Worm (Caenorhabditis elegans) whole organism, mixed stage, embryonic: ENCODE measurements around the gene best-23.

Source experiments
- M03D4.4 ChIP-seq: sonication (generic microtip); optimal IDR thresholded peaks from 2 replicates; lab custom pipeline; 2017; ENCODE audit warnings: mild to moderate bottlenecking, missing genetic modification characterization, missing compliant biosample characterization
- bed-3 ChIP-seq: fragments of 200-800 bp; sonication (Bioruptor generic); optimal IDR thresholded peaks from 3 replicates; lab custom pipeline; 2018; ENCODE audit warnings: mild to moderate bottlenecking, missing genetic modification characterization, moderate library complexity, missing compliant biosample characterization
- ceh-39 ChIP-seq: fragments of 150-350 bp; optimal IDR thresholded peaks from 2 replicates; lab custom pipeline; 2014; ENCODE audit warnings: missing biosample characterization, missing genetic modification characterization
- ceh-43 ChIP-seq: fragments of 200-800 bp; sonication (Bioruptor generic); optimal IDR thresholded peaks from 2 replicates; lab custom pipeline; 2018; ENCODE audit warnings: mild to moderate bottlenecking, missing genetic modification characterization, moderate library complexity, missing compliant biosample characterization
- ceh-83 ChIP-seq: fragments of 200-800 bp; sonication (Bioruptor generic); optimal IDR thresholded peaks from 2 replicates; lab custom pipeline; 2018; ENCODE audit warnings: mild to moderate bottlenecking, missing genetic modification characterization, missing compliant biosample characterization
- ces-1 ChIP-seq: fragments of 150-350 bp; optimal IDR thresholded peaks from 2 replicates; lab custom pipeline; 2014; ENCODE audit warnings: missing biosample characterization, missing genetic modification reagents, missing genetic modification characterization
- cnd-1 ChIP-seq: fragments of 200-800 bp; sonication (Bioruptor generic); optimal IDR thresholded peaks from 2 replicates; lab custom pipeline; 2018; ENCODE audit warnings: mild to moderate bottlenecking, missing genetic modification characterization, missing compliant biosample characterization
- drap-1 ChIP-seq: fragments of 200-800 bp; sonication (Bioruptor generic); optimal IDR thresholded peaks from 3 replicates; lab custom pipeline; 2018; ENCODE audit warnings: mild to moderate bottlenecking, missing genetic modification characterization, missing compliant biosample characterization
- elt-1 ChIP-seq: sonication (generic microtip); optimal IDR thresholded peaks from 2 replicates; lab custom pipeline; 2017; ENCODE audit warnings: missing genetic modification characterization, mild to moderate bottlenecking, missing compliant biosample characterization, antibody characterized with exemption, moderate library complexity, borderline replicate concordance; ENCODE audit not compliant: insufficient read depth
- elt-3 ChIP-seq: fragments of 150-350 bp; optimal IDR thresholded peaks from 2 replicates; lab custom pipeline; 2014; ENCODE audit warnings: missing biosample characterization, missing genetic modification characterization
- ham-2 ChIP-seq: fragments of 200-800 bp; sonication (Bioruptor generic); optimal IDR thresholded peaks from 2 replicates; lab custom pipeline; 2018; ENCODE audit warnings: mild to moderate bottlenecking, missing genetic modification characterization, missing compliant biosample characterization
- hlh-1 ChIP-seq: fragments of 150-350 bp; optimal IDR thresholded peaks from 2 replicates; lab custom pipeline; 2014; ENCODE audit warnings: missing biosample characterization, missing genetic modification reagents, missing genetic modification characterization
- lin-13 ChIP-seq: fragments of 150-350 bp; optimal IDR thresholded peaks from 2 replicates; lab custom pipeline; 2014; ENCODE audit warnings: missing biosample characterization, missing genetic modification characterization
- lsy-2 ChIP-seq: fragments of 150-350 bp; optimal IDR thresholded peaks from 2 replicates; lab custom pipeline; 2014; ENCODE audit warnings: missing biosample characterization, missing genetic modification characterization
- mab-5 ChIP-seq: fragments of 150-350 bp; optimal IDR thresholded peaks from 2 replicates; lab custom pipeline; 2014; ENCODE audit warnings: missing biosample characterization, missing genetic modification characterization
- mep-1 ChIP-seq: fragments of 150-350 bp; optimal IDR thresholded peaks from 2 replicates; lab custom pipeline; 2017; ENCODE audit warnings: missing biosample characterization, missing genetic modification reagents, missing genetic modification characterization, inconsistent platforms
- mls-2 ChIP-seq: sonication (generic microtip); optimal IDR thresholded peaks from 2 replicates; lab custom pipeline; 2016; ENCODE audit warnings: mild to moderate bottlenecking, missing genetic modification characterization, moderate library complexity, missing compliant biosample characterization
- nhr-12 ChIP-seq: fragments of 150-350 bp; optimal IDR thresholded peaks from 2 replicates; lab custom pipeline; 2014; ENCODE audit warnings: missing biosample characterization, missing genetic modification characterization
- nhr-2 ChIP-seq: fragments of 150-350 bp; optimal IDR thresholded peaks from 2 replicates; lab custom pipeline; 2014; ENCODE audit warnings: missing biosample characterization, missing genetic modification characterization
- nhr-237 ChIP-seq: fragments of 150-350 bp; optimal IDR thresholded peaks from 2 replicates; lab custom pipeline; 2014; ENCODE audit warnings: missing biosample characterization, missing genetic modification characterization
- nhr-28 ChIP-seq: fragments of 150-350 bp; optimal IDR thresholded peaks from 2 replicates; lab custom pipeline; 2014; ENCODE audit warnings: missing biosample characterization, missing genetic modification characterization
- nhr-76 ChIP-seq: sonication (generic microtip); optimal IDR thresholded peaks from 2 replicates; lab custom pipeline; 2017; ENCODE audit warnings: missing biosample characterization, missing genetic modification characterization
- pha-4 ChIP-seq: fragments of 150-350 bp; optimal IDR thresholded peaks from 2 replicates; lab custom pipeline; 2018; ENCODE audit warnings: missing biosample characterization, missing genetic modification reagents, missing genetic modification characterization
- sem-2 ChIP-seq: fragments of 200-800 bp; sonication (Bioruptor generic); optimal IDR thresholded peaks from 2 replicates; lab custom pipeline; 2018; ENCODE audit warnings: mild to moderate bottlenecking, missing genetic modification characterization, missing compliant biosample characterization
- snpc-4 ChIP-seq: fragments of 150-350 bp; optimal IDR thresholded peaks from 2 replicates; lab custom pipeline; 2014; ENCODE audit warnings: missing biosample characterization, missing genetic modification characterization
- tbx-8 ChIP-seq: fragments of 200-800 bp; sonication (Bioruptor generic); optimal IDR thresholded peaks from 2 replicates; lab custom pipeline; 2018; ENCODE audit warnings: mild to moderate bottlenecking, missing genetic modification characterization, moderate library complexity, missing compliant biosample characterization
- unc-120 ChIP-seq: sonication (generic microtip); optimal IDR thresholded peaks from 2 replicates; lab custom pipeline; 2017; ENCODE audit warnings: missing genetic modification characterization, missing compliant biosample characterization; ENCODE audit not compliant: poor library complexity, severe bottlenecking
- unc-39 ChIP-seq: fragments of 150-350 bp; optimal IDR thresholded peaks from 2 replicates; lab custom pipeline; 2014; ENCODE audit warnings: missing biosample characterization, missing genetic modification characterization
- unc-62 ChIP-seq: fragments of 150-350 bp; optimal IDR thresholded peaks from 2 replicates; lab custom pipeline; 2014; ENCODE audit warnings: missing biosample characterization, missing genetic modification reagents, missing genetic modification characterization
- zip-8 ChIP-seq: fragments of 150-350 bp; optimal IDR thresholded peaks from 2 replicates; lab custom pipeline; 2014; ENCODE audit warnings: missing biosample characterization, missing genetic modification characterization
- ztf-11 ChIP-seq: fragments of 150-350 bp; optimal IDR thresholded peaks from 2 replicates; lab custom pipeline; 2014; ENCODE audit warnings: missing biosample characterization, missing genetic modification characterization

The best-23 gene

DNA sequence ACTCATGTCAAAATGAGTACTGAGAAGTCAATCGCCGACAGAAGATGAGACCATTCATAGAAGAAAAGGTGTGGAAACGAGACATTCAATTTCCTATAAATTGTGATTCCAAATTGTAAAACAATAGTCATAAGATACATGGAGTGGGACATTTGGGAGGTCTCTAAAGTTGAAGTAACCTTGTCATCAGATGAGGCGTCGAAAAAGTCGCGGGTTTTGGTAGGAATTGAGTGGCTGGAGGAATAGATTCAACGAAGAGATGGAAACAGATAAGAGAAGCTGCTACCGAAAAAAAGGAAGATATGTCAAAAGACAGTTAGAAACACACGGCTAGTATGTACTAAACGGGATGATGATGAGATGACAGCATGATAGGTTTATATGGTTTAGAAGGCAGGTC is 23.3 kb upstream of the best-23 start:
- TF ChIP-seq tbx-8 (no peak), ceh-39 (tag; lab: Kevin White, UChicago) (no peak)

- TF ChIP-seq ztf-11 (tag; lab: Kevin White, UChicago) (no peak), mab-5 (tag; lab: Kevin White, UChicago) (no peak), mep-1 (no peak), lin-13 (tag; lab: Kevin White, UChicago) (no peak), ces-1 (GFP tag; lab: Kevin White, UChicago) (no peak), lsy-2 (no peak), pha-4 (tag; lab: Kevin White, UChicago) (no peak), unc-62 (GFP tag; lab: Kevin White, UChicago) (no peak), mls-2 (tag; lab: Kevin White, UChicago) (no peak), drap-1 (no peak), elt-1 (no peak), snpc-4 (tag; lab: Kevin White, UChicago) (no peak), nhr-2 (tag; lab: Kevin White, UChicago) (no peak), nhr-12 (tag; lab: Kevin White, UChicago) (no peak), nhr-237 (tag; lab: Kevin White, UChicago) (no peak), nhr-76 (tag; lab: Kevin White, UChicago) (no peak)
Observed at ce11 chrII:7928600-7928999, 21.2 kb upstream of the best-23 start, which contains the start of gene spv-1. TSS of gene spv-1 (minus strand) at chrII:7928700.

- TF ChIP-seq ztf-11 (tag; lab: Kevin White, UChicago) (no peak), ces-1 (GFP tag; lab: Kevin White, UChicago) (peak; percentile 94), M03D4.4 (tag; lab: Kevin White, UChicago) (no peak), mep-1 (no peak), pha-4 (tag; lab: Kevin White, UChicago) (no peak), mab-5 (tag; lab: Kevin White, UChicago) (no peak)
Observed at ce11 chrII:7921155-7921554, 13.8 kb upstream of the best-23 start.

- TF ChIP-seq zip-8 (tag; lab: Kevin White, UChicago) (no peak), mls-2 (tag; lab: Kevin White, UChicago) (no peak), cnd-1 (tag; lab: Kevin White, UChicago) (no peak), ham-2 (no peak), nhr-76 (tag; lab: Kevin White, UChicago) (no peak), snpc-4 (tag; lab: Kevin White, UChicago) (no peak), unc-120 (tag; lab: Kevin White, UChicago) (no peak), hlh-1 (no peak), M03D4.4 (tag; lab: Kevin White, UChicago) (no peak), elt-1 (no peak), tbx-8 (no peak), ceh-43 (GFP tag; lab: Kevin White, UChicago) (no peak), mab-5 (tag; lab: Kevin White, UChicago) (no peak)
Observed at ce11 chrII:7920178-7920577, 12.8 kb upstream of the best-23 start.

DNA sequence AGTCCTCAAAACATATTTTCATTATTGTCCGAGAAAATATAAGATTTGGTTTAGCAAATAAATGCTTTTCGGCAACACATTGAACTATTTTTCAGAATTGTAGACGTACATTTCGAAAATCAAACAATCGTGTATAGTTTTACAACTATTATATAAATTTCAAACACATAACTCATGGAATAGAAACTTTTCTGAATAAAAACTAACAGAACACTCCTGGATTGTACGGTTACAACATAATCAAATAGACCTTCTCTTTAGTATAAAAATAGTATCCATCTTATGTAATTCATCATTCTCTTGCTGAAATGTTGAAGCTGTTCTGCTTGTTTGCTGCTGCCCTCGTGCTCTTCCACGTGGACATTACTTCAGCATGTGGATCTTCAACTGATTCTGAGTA is 3.6 kb upstream of the best-23 start, which contains the start of gene ZK675.4:
Gene ZK675.4 (plus strand): TSS at position 301 of the 400 bp plus-strand sequence.
- TF ChIP-seq nhr-237 (tag; lab: Kevin White, UChicago) (no peak), tbx-8 (no peak), mab-5 (tag; lab: Kevin White, UChicago) (no peak), drap-1 (no peak), cnd-1 (tag; lab: Kevin White, UChicago) (no peak), mep-1 (no peak), ces-1 (GFP tag; lab: Kevin White, UChicago) (no peak), sem-2 (GFP tag; lab: Kevin White, UChicago) (no peak), unc-62 (GFP tag; lab: Kevin White, UChicago) (no peak), snpc-4 (tag; lab: Kevin White, UChicago) (no peak), ceh-39 (tag; lab: Kevin White, UChicago) (no peak)
- TF ChIP-seq, all 35 proteins: peak for 0

- TF ChIP-seq elt-1 (no peak), ceh-83 (GFP tag; lab: Kevin White, UChicago) (no peak)
Observed at ce11 chrII:7901990-7902389, 5.4 kb downstream of the best-23 start.

ce11 chrII:7900762-7901161 is 6.6 kb downstream of the best-23 start:
- TF ChIP-seq unc-39 (tag; lab: Kevin White, UChicago) (no peak), nhr-237 (tag; lab: Kevin White, UChicago) (no peak), M03D4.4 (tag; lab: Kevin White, UChicago) (no peak), sem-2 (GFP tag; lab: Kevin White, UChicago) (no peak), cnd-1 (tag; lab: Kevin White, UChicago) (no peak), drap-1 (no peak), nhr-28 (tag; lab: Kevin White, UChicago) (no peak), elt-3 (tag; lab: Kevin White, UChicago) (no peak), ham-2 (no peak), bed-3 (GFP tag; lab: Kevin White, UChicago) (no peak), hlh-1 (no peak), unc-120 (tag; lab: Kevin White, UChicago) (no peak), tbx-8 (no peak), nhr-12 (tag; lab: Kevin White, UChicago) (no peak), mep-1 (no peak), nhr-76 (tag; lab: Kevin White, UChicago) (no peak)
